Fruit fly (Drosophila melanogaster): ENCODE data around the gene yip7.
A peak's percentile ranks its signal among the peaks of the same experiment; 100 is the strongest.

The yip7 gene

DNA sequence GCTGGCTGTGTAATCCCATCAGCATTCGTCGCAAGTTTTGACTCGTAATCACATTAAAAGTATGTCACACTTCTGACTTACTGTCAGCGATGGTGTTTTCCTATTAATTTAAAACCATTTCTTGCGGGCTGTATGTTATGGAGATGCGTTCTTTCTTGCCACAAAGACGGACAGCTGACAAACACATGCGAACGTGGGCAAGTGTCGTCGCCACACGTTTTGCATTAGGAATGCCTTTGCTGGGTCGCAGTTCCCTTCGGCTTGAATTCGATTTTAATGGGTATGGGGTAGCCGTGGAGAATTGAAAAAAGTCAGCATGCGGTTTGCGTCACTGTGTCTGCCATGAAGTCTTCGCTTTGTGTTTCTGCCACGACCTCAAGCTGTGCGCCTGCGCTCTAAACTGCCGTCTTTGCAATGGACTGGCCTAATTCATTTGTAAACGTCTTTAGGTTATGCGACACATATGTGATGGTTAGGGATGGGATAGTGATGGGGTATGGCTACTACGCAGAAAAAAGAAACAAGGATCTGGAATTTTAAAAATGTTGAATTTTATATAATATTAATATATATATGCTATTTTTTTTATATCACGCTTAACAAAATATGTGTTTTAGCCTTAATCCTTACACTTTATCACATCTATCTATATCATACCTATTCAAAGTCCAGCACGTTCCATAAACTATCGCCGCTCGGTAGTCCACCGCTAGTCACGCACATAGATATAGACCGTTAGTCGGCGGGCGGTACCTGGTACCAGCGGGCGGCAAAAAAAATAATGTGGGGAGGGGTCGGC, 41.1 kb upstream of the yip7 start (continued):
- TF ChIP-seq Lim3 (GFP tag; IDR thresholded peaks at IDR 0.05) (no peak), bcd (GFP tag; optimal IDR thresholded peaks at IDR 0.05) (no peak), prd (optimal IDR thresholded peaks at IDR 0.05) (no peak), prd (GFP tag; IDR thresholded peaks at IDR 0.05) (peak; percentile 74; the same call in 2 of the 3 replicates), CG9817 (tag; optimal IDR thresholded peaks at IDR 0.05) (no peak), CG5953 (GFP tag; IDR thresholded peaks at IDR 0.05) (no peak), CG18476 (GFP tag; optimal IDR thresholded peaks at IDR 0.05) (no peak), CG6272 (GFP tag; IDR thresholded peaks at IDR 0.05) (no peak), Chrac-16 (GFP tag; optimal IDR thresholded peaks at IDR 0.05) (no peak), CG31224 (GFP tag; IDR thresholded peaks at IDR 0.05) (no peak), CG11247 (GFP tag; IDR thresholded peaks at IDR 0.05) (no peak), CG9727 (GFP tag; optimal IDR thresholded peaks at IDR 0.05) (peak; percentile 55), YL-1 (GFP tag; optimal IDR thresholded peaks at IDR 0.05) (no peak), ash1 (GFP tag; optimal IDR thresholded peaks at IDR 0.05) (no peak), ase (GFP tag; IDR thresholded peaks at IDR 0.05) (no peak), pros (GFP tag; optimal IDR thresholded peaks at IDR 0.05) (no peak), CG11723 (GFP tag; optimal IDR thresholded peaks at IDR 0.05) (no peak), CG9797 (GFP tag; optimal IDR thresholded peaks at IDR 0.05) (no peak), ato (GFP tag; IDR thresholded peaks at IDR 0.05; ENCODE audit: partially characterized antibody) (0 out of 2 replicates have a peak, but pooled peaks have one; percentile 27), CG10366 (GFP tag; IDR thresholded peaks at IDR 0.05) (no peak), sqz (GFP tag; optimal IDR thresholded peaks at IDR 0.05) (peak; percentile 20), az2 (GFP tag; optimal IDR thresholded peaks at IDR 0.05) (no peak), Oaz (GFP tag; IDR thresholded peaks at IDR 0.05) (no peak), Meics (GFP tag; optimal IDR thresholded peaks at IDR 0.05) (no peak), CG10462 (GFP tag; optimal IDR thresholded peaks at IDR 0.05) (no peak), CG18599 (GFP tag; optimal IDR thresholded peaks at IDR 0.05) (no peak), Hr3 (GFP tag; optimal IDR thresholded peaks at IDR 0.05) (peak; percentile 9), CG11504 (tag; optimal IDR thresholded peaks at IDR 0.05) (peak; percentile 27), GATAe (GFP tag; conservative IDR thresholded peaks at IDR 0.05) (no peak), org-1 (GFP tag; optimal IDR thresholded peaks at IDR 0.05) (no peak), Lhr (GFP tag; optimal IDR thresholded peaks at IDR 0.05) (no peak), CG17359 (tag; optimal IDR thresholded peaks at IDR 0.05) (no peak), ftz-f1 (GFP tag; optimal IDR thresholded peaks at IDR 0.05) (no peak), CG12104 (GFP tag; optimal IDR thresholded peaks at IDR 0.05) (no peak), CG14860 (GFP tag; IDR thresholded peaks at IDR 0.05; ENCODE audit: partially characterized antibody) (no peak), CG6254 (GFP tag; optimal IDR thresholded peaks at IDR 0.05) (no peak), tna (GFP tag; IDR thresholded peaks at IDR 0.05; ENCODE audit: partially characterized antibody) (no peak), CG5245 (GFP tag; optimal IDR thresholded peaks at IDR 0.05) (no peak), chm (GFP tag; IDR thresholded peaks at IDR 0.05) (no peak), Optix (GFP tag; IDR thresholded peaks at IDR 0.05) (no peak), ap (GFP tag; IDR thresholded peaks at IDR 0.05) (no peak), klu (GFP tag; IDR thresholded peaks at IDR 0.05) (no peak), CG15269 (tag; optimal IDR thresholded peaks at IDR 0.05) (no peak), CG17612 (GFP tag; IDR thresholded peaks at IDR 0.05) (no peak), CG3281 (GFP tag; optimal IDR thresholded peaks at IDR 0.05) (no peak), Ptx1 (GFP tag; IDR thresholded peaks at IDR 0.05) (0 out of 2 replicates have a peak, but pooled peaks have one; percentile 29), CG2875 (GFP tag; optimal IDR thresholded peaks at IDR 0.05) (no peak), gcm2 (GFP tag; optimal IDR thresholded peaks at IDR 0.05) (no peak), lilli (GFP tag; optimal IDR thresholded peaks at IDR 0.05) (no peak), CG31365 (tag; optimal IDR thresholded peaks at IDR 0.05) (no peak)
